Fruit fly (Drosophila melanogaster) whole organism, embryonic: Measurements from ENCODE around the gene CG11085.

Experiments used
- CG10321 ChIP-seq: fragments of 200-800 bp; sonication (Bioruptor generic); IDR thresholded peaks from 2 replicates; pipeline ENCODE4 v1.3.6; 2022; ENCODE audit warnings: missing biosample characterization, missing genetic modification characterization
- CG10543 ChIP-seq: fragments of 200-800 bp; sonication (Bioruptor generic); optimal IDR thresholded peaks from 3 replicates; lab custom pipeline; 2017; ENCODE audit warnings: missing biosample characterization, mild to moderate bottlenecking, missing genetic modification characterization, moderate library complexity
- CG14710 ChIP-seq: fragments of 200-800 bp; sonication (Bioruptor generic); optimal IDR thresholded peaks from 3 replicates; lab custom pipeline; 2019; ENCODE audit warnings: missing biosample characterization, mild to moderate bottlenecking, missing genetic modification characterization, moderate library complexity
- CG15073 ChIP-seq: fragments of 200-800 bp; sonication (Bioruptor generic); optimal IDR thresholded peaks from 2 replicates; lab custom pipeline; 2016; ENCODE audit warnings: missing biosample characterization, missing genetic modification characterization
- CG17829 ChIP-seq: fragments of 200-800 bp; optimal IDR thresholded peaks from 2 replicates; lab custom pipeline; 2019; ENCODE audit warnings: missing biosample characterization, mild to moderate bottlenecking, missing genetic modification characterization, moderate library complexity
- CG18262 ChIP-seq: fragments of 200-800 bp; optimal IDR thresholded peaks from 3 replicates; lab custom pipeline; 2019; ENCODE audit warnings: missing biosample characterization, mild to moderate bottlenecking, missing genetic modification characterization, moderate library complexity
- CG18619 ChIP-seq: fragments of 200-800 bp; sonication (Bioruptor generic); optimal IDR thresholded peaks from 3 replicates; lab custom pipeline; 2017; ENCODE audit warnings: missing biosample characterization, mild to moderate bottlenecking, missing genetic modification characterization
- CG2120 ChIP-seq: fragments of 200-800 bp; sonication (Bioruptor generic); optimal IDR thresholded peaks from 3 replicates; lab custom pipeline; 2016; ENCODE audit warnings: missing biosample characterization, missing genetic modification characterization
- CG2678 ChIP-seq: fragments of 200-800 bp; sonication (Bioruptor generic); optimal IDR thresholded peaks from 3 replicates; lab custom pipeline; 2019; ENCODE audit warnings: missing biosample characterization, mild to moderate bottlenecking, missing genetic modification characterization, moderate library complexity
- CG30020 ChIP-seq: fragments of 200-800 bp; optimal IDR thresholded peaks from 2 replicates; lab custom pipeline; 2019; ENCODE audit warnings: missing biosample characterization, mild to moderate bottlenecking, missing genetic modification characterization, moderate library complexity
- CG3065 ChIP-seq: fragments of 200-800 bp; sonication (Bioruptor generic); optimal IDR thresholded peaks from 2 replicates; lab custom pipeline; 2016; ENCODE audit warnings: missing biosample characterization, missing genetic modification characterization
- CG3281 ChIP-seq: fragments of 200-800 bp; sonication (Bioruptor generic); optimal IDR thresholded peaks from 3 replicates; lab custom pipeline; 2017; ENCODE audit warnings: missing biosample characterization, mild to moderate bottlenecking, missing genetic modification characterization
- CG33557 ChIP-seq: fragments of 200-800 bp; sonication (Bioruptor generic); optimal IDR thresholded peaks from 2 replicates; lab custom pipeline; 2019; ENCODE audit warnings: missing biosample characterization, mild to moderate bottlenecking, missing genetic modification characterization, moderate library complexity
- CG3407 ChIP-seq: fragments of 200-800 bp; sonication (Bioruptor generic); optimal IDR thresholded peaks from 2 replicates; lab custom pipeline; 2018; ENCODE audit warnings: missing biosample characterization, mild to moderate bottlenecking, missing genetic modification characterization
- CG3995 ChIP-seq: fragments of 200-800 bp; sonication (Bioruptor generic); optimal IDR thresholded peaks from 3 replicates; lab custom pipeline; 2016; ENCODE audit warnings: missing biosample characterization, missing genetic modification characterization
- CG42726 ChIP-seq: fragments of 200-800 bp; sonication (Bioruptor generic); IDR thresholded peaks from 2 replicates; pipeline ENCODE4 v1.3.6; 2022; ENCODE audit warnings: missing biosample characterization, missing genetic modification characterization; ENCODE audit not compliant: partially characterized antibody
- CG4424 ChIP-seq: fragments of 200-800 bp; sonication (Bioruptor generic); optimal IDR thresholded peaks from 3 replicates; lab custom pipeline; 2016; ENCODE audit warnings: missing biosample characterization, missing genetic modification characterization
- CG4617 ChIP-seq: fragments of 200-800 bp; sonication (Bioruptor generic); optimal IDR thresholded peaks from 3 replicates; lab custom pipeline; 2016; ENCODE audit warnings: missing biosample characterization, missing genetic modification characterization, borderline replicate concordance
- CG6689 ChIP-seq: fragments of 200-800 bp; sonication (Bioruptor generic); IDR thresholded peaks from 2 replicates; pipeline ENCODE4 v1.3.6; 2022; ENCODE audit warnings: missing biosample characterization, missing genetic modification characterization
- CG8765 ChIP-seq: fragments of 200-800 bp; sonication (Bioruptor generic); IDR thresholded peaks from 2 replicates; pipeline ENCODE4 v1.3.6; 2022; ENCODE audit warnings: missing biosample characterization, missing genetic modification characterization
- CG8924 ChIP-seq: fragments of 200-800 bp; optimal IDR thresholded peaks from 3 replicates; lab custom pipeline; 2019; ENCODE audit warnings: missing biosample characterization, mild to moderate bottlenecking, missing genetic modification characterization, moderate library complexity
- CG9727 ChIP-seq: fragments of 200-800 bp; sonication (Bioruptor generic); optimal IDR thresholded peaks from 3 replicates; lab custom pipeline; 2017; ENCODE audit warnings: missing biosample characterization, mild to moderate bottlenecking, missing genetic modification characterization
- CG9797 ChIP-seq: fragments of 200-800 bp; sonication (Bioruptor generic); optimal IDR thresholded peaks from 3 replicates; lab custom pipeline; 2018; ENCODE audit warnings: missing biosample characterization, mild to moderate bottlenecking, missing genetic modification characterization
- D ChIP-seq, 2 experiments: fragments of 200-800 bp in 1 of 2; fragments of >200 bp in 1 of 2; sonication (Bioruptor generic) in 1 of 2; optimal IDR thresholded peaks; 2 replicates in 1 of 2; 3 replicates in 1 of 2; lab custom pipeline; 2017; ENCODE audit warnings: mild to moderate bottlenecking in 1 of 2, missing biosample characterization in 1 of 2, missing genetic modification characterization in 1 of 2, missing genetic modification reagents in 1 of 2
- Dek ChIP-seq: fragments of 200-800 bp; sonication (Bioruptor generic); optimal IDR thresholded peaks from 3 replicates; lab custom pipeline; 2019; ENCODE audit warnings: missing biosample characterization, mild to moderate bottlenecking, missing genetic modification characterization, moderate library complexity
- Dip2 ChIP-seq: fragments of 200-800 bp; sonication (Bioruptor generic); IDR thresholded peaks from 2 replicates; pipeline ENCODE4 v1.3.6; 2022; ENCODE audit warnings: missing biosample characterization, missing genetic modification characterization
- Dll ChIP-seq: fragments of 200-800 bp; sonication (Bioruptor generic); IDR thresholded peaks from 4 replicates; pipeline ENCODE4 v1.3.6; 2022; ENCODE audit warnings: missing biosample characterization, missing genetic modification characterization; ENCODE audit not compliant: partially characterized antibody
- Gsc ChIP-seq: fragments of 200-800 bp; sonication (Bioruptor generic); IDR thresholded peaks from 2 replicates; pipeline ENCODE4 v1.3.6; 2022; ENCODE audit warnings: missing biosample characterization, missing genetic modification characterization
- Gug ChIP-seq: fragments of 200-800 bp; sonication (Bioruptor generic); IDR thresholded peaks from 4 replicates; pipeline ENCODE4 v1.3.6; 2022; ENCODE audit warnings: missing biosample characterization, missing genetic modification characterization
- Myb ChIP-seq: fragments of 200-800 bp; sonication (Bioruptor generic); optimal IDR thresholded peaks from 2 replicates; lab custom pipeline; 2016; ENCODE audit warnings: missing biosample characterization, missing genetic modification characterization
- NK7.1 ChIP-seq: fragments of 200-800 bp; sonication (Bioruptor generic); optimal IDR thresholded peaks from 3 replicates; lab custom pipeline; 2016; ENCODE audit warnings: missing biosample characterization, missing genetic modification characterization
- NfI ChIP-seq: fragments of 200-800 bp; sonication (Bioruptor generic); optimal IDR thresholded peaks from 3 replicates; lab custom pipeline; 2018; ENCODE audit warnings: missing biosample characterization, mild to moderate bottlenecking, missing genetic modification characterization, moderate library complexity
- Sry-δ ChIP-seq: fragments of 200-800 bp; sonication (Bioruptor generic); optimal IDR thresholded peaks from 2 replicates; lab custom pipeline; 2016; ENCODE audit warnings: missing biosample characterization, missing genetic modification characterization
- az2 ChIP-seq: fragments of 200-800 bp; sonication (Bioruptor generic); optimal IDR thresholded peaks from 3 replicates; lab custom pipeline; 2016; ENCODE audit warnings: missing biosample characterization, missing genetic modification characterization
- bsh ChIP-seq, 2 experiments: fragments of 200-800 bp; sonication (Bioruptor generic); optimal IDR thresholded peaks; 2 replicates each; lab custom pipeline; 2017 to 2018; ENCODE audit warnings: mild to moderate bottlenecking in 2 of 2, missing biosample characterization in 2 of 2, missing genetic modification characterization in 2 of 2, moderate library complexity in 1 of 2
- crol ChIP-seq: fragments of 200-800 bp; sonication (Bioruptor generic); IDR thresholded peaks from 2 replicates; pipeline ENCODE4 v1.3.6; 2022; ENCODE audit warnings: missing biosample characterization, missing genetic modification characterization
- dpn ChIP-seq, 2 experiments: fragments of 200-800 bp; sonication (Bioruptor generic); optimal IDR thresholded peaks; 3 replicates each; lab custom pipeline; 2016; ENCODE audit warnings: missing biosample characterization in 2 of 2, missing genetic modification characterization in 2 of 2
- grn ChIP-seq: fragments of 200-800 bp; sonication (Bioruptor generic); optimal IDR thresholded peaks from 3 replicates; lab custom pipeline; 2017; ENCODE audit warnings: missing biosample characterization, missing genetic modification characterization
- gro ChIP-seq: fragments of 200-800 bp; sonication (Bioruptor generic); optimal IDR thresholded peaks from 2 replicates; lab custom pipeline; 2016; ENCODE audit warnings: missing biosample characterization, missing genetic modification characterization
- kay ChIP-seq: fragments of 200-800 bp; sonication (Bioruptor generic); optimal IDR thresholded peaks from 2 replicates; lab custom pipeline; 2016; ENCODE audit warnings: missing biosample characterization, missing genetic modification characterization
- ken ChIP-seq: fragments of 200-800 bp; sonication (Bioruptor generic); IDR thresholded peaks from 3 replicates; pipeline ENCODE4 v1.3.6; 2022; ENCODE audit warnings: missing biosample characterization, missing genetic modification characterization
- klu ChIP-seq: fragments of 200-800 bp; sonication (Bioruptor generic); IDR thresholded peaks from 2 replicates; pipeline ENCODE4 v1.3.6; 2022; ENCODE audit warnings: missing biosample characterization, missing genetic modification characterization
- maf-S ChIP-seq: fragments of 200-800 bp; sonication (Bioruptor generic); optimal IDR thresholded peaks from 2 replicates; lab custom pipeline; 2016; ENCODE audit warnings: missing biosample characterization, missing genetic modification characterization
- nom ChIP-seq: fragments of 200-800 bp; sonication (Bioruptor generic); optimal IDR thresholded peaks from 2 replicates; lab custom pipeline; 2017; ENCODE audit warnings: missing biosample characterization, missing genetic modification characterization, mild to moderate bottlenecking, moderate library complexity, missing genetic modification reagents
- psq ChIP-seq: fragments of 200-800 bp; sonication (Bioruptor generic); optimal IDR thresholded peaks from 2 replicates; lab custom pipeline; 2017; ENCODE audit warnings: missing biosample characterization, missing genetic modification characterization
- slou ChIP-seq: fragments of 200-800 bp; sonication (Bioruptor generic); optimal IDR thresholded peaks from 3 replicates; lab custom pipeline; 2016; ENCODE audit warnings: missing biosample characterization, missing genetic modification characterization
- tgo ChIP-seq: fragments of 200-800 bp; sonication (Bioruptor generic); IDR thresholded peaks from 3 replicates; pipeline ENCODE4 v1.3.6; 2022; ENCODE audit warnings: missing biosample characterization, missing genetic modification characterization
- tio ChIP-seq: fragments of 200-800 bp; sonication (Bioruptor generic); optimal IDR thresholded peaks from 2 replicates; lab custom pipeline; 2017; ENCODE audit warnings: missing biosample characterization, missing genetic modification characterization, inconsistent platforms
- wdn ChIP-seq: fragments of 200-800 bp; sonication (Bioruptor generic); IDR thresholded peaks from 2 replicates; pipeline ENCODE4 v1.3.6; 2022; ENCODE audit warnings: missing biosample characterization, missing genetic modification characterization

CG11085 gene

DNA sequence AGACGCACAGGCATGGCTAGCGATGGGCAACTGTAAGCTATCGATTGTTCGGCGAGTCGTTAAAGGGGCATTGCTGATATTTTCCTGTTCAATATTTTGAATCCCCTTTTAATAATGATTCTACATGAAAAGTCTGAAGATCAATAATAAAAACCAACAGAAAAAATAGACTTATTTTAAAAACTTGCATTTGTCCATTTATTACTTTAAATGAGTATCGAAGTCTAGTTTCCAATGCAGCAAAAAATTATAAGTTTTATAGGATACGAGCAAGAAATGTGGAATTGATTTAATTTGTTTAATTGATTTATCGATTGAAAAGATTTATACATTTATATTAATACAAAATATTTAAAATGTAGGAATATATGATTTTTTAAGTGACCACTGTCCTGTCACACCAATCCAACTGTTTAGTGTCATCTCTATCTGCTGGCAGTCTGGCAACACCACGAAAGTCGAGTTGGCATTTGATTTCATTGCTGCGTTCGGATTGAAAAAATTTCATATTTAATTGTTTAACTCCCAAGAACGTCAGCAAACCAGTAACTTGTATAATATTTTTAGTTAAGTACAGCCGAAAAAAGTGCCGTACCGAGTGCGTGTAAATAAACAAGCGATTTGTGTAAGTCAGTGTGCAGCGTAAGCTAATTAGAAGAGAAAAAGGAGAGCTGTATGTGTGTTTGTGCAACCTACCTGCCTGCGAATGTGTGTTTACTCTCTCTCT lies 20.3 kb upstream of the CG11085 start, which contains the start of the genes CG1824 and Sec16:
CG1824 (minus strand) TSS at position 15 of the 727 bp plus-strand sequence.
Sec16 (plus strand) TSS at position 438 of the 727 bp plus-strand sequence.
- no peak for TF ChIP-seq CG3407
- no peak for TF ChIP-seq CG3065 (GFP tag; lab: Kevin White, UChicago)
- TF ChIP-seq Dek (tag; lab: Kevin White, UChicago) = peak; percentile 35
- TF ChIP-seq Myb (GFP tag; lab: Kevin White, UChicago) = peak; percentile 9
- TF ChIP-seq tgo = no peak; the same call in 2 of the 3 replicates
- peak; percentile 42 for TF ChIP-seq CG18619
- peak; percentile 57; the same call in 2 of the 4 replicates for TF ChIP-seq Gug (GFP tag; lab: Robert Waterston, UW)
- TF ChIP-seq maf-S (GFP tag; lab: Kevin White, UChicago) = peak; percentile 2
- TF ChIP-seq gro = no peak
- peak; percentile 54 for TF ChIP-seq CG9727 (GFP tag; lab: Kevin White, UChicago)
- no peak for TF ChIP-seq NK7.1 (GFP tag; lab: Kevin White, UChicago)
- TF ChIP-seq CG2678 (tag; lab: Kevin White, UChicago) = peak; percentile 65
- TF ChIP-seq CG8765 = no peak
- no peak for TF ChIP-seq psq (GFP tag; lab: Kevin White, UChicago)
- peak; percentile 5 for TF ChIP-seq CG15073
- peak; percentile 2 for TF ChIP-seq slou (GFP tag; lab: Kevin White, UChicago)
- peak; percentile 93 for TF ChIP-seq CG3995 (GFP tag; lab: Kevin White, UChicago)
- TF ChIP-seq dpn (GFP tag; optimal IDR thresholded peaks at IDR 0.05; lab: Kevin White, UChicago) = peak; percentile 21 to 46
- peak; percentile 71 for TF ChIP-seq CG14710 (tag; lab: Kevin White, UChicago)
- peak; percentile 8 for TF ChIP-seq CG9797 (GFP tag; lab: Kevin White, UChicago)
- TF ChIP-seq grn (GFP tag; lab: Kevin White, UChicago) = no peak
- TF ChIP-seq CG4424 (GFP tag; lab: Kevin White, UChicago) = peak; percentile 56
- no peak for TF ChIP-seq CG42726 (GFP tag; lab: Robert Waterston, UW)
- TF ChIP-seq CG18262 (tag; lab: Kevin White, UChicago) = peak; percentile 51
- peak; percentile 45 for TF ChIP-seq CG8924
- TF ChIP-seq Gsc (GFP tag; lab: Robert Waterston, UW) = no peak
- no peak for TF ChIP-seq crol (GFP tag; lab: Robert Waterston, UW)
- peak in 1 of 2 experiments; percentile 27 for TF ChIP-seq bsh (GFP tag; optimal IDR thresholded peaks at IDR 0.05; lab: Kevin White, UChicago)
- TF ChIP-seq Dll = peak; percentile 55; the same call in 2 of the 4 replicates
- peak; percentile 57 for TF ChIP-seq CG2120 (GFP tag; lab: Kevin White, UChicago)
- no peak for TF ChIP-seq Dip2
- no peak for TF ChIP-seq D (optimal IDR thresholded peaks at IDR 0.05; lab: Kevin White, UChicago)
- TF ChIP-seq D (GFP tag; optimal IDR thresholded peaks at IDR 0.05; lab: Kevin White, UChicago) = no peak
- TF ChIP-seq CG3281 = peak; percentile 38
- TF ChIP-seq CG10321 (GFP tag; lab: Robert Waterston, UW) = no peak
- TF ChIP-seq kay (GFP tag; lab: Kevin White, UChicago) = no peak
- TF ChIP-seq CG17829 = peak; percentile 41
- TF ChIP-seq az2 (GFP tag; lab: Kevin White, UChicago) = peak; percentile 47
- TF ChIP-seq CG30020 (tag; lab: Kevin White, UChicago) = peak; percentile 52
- TF ChIP-seq NfI (GFP tag; lab: Kevin White, UChicago) = peak; percentile 17
- 0 out of 2 replicates have a peak, but pooled peaks have one; percentile 9 for TF ChIP-seq CG6689
- no peak for TF ChIP-seq nom (GFP tag; lab: Kevin White, UChicago)
- peak; percentile 82 for TF ChIP-seq Sry-δ (GFP tag; lab: Kevin White, UChicago)
- no peak for TF ChIP-seq wdn (GFP tag; lab: Robert Waterston, UW)
- TF ChIP-seq CG4617 (GFP tag; lab: Kevin White, UChicago) = no peak
- no peak for TF ChIP-seq ken (GFP tag; lab: Robert Waterston, UW)
- peak; percentile 69 for TF ChIP-seq CG10543
- peak; percentile 34 for TF ChIP-seq CG33557
- TF ChIP-seq tio = no peak
- TF ChIP-seq klu (GFP tag; lab: Robert Waterston, UW) = no peak
